Worm (Caenorhabditis elegans) whole organism, midembryonic: ENCODE data around the gene hsp-1.

Experiments
- T22C8.4 ChIP-seq: fragments of 200-800 bp; sonication (Bioruptor generic); IDR thresholded peaks from 2 replicates; pipeline ENCODE4 v1.3.6; 2022; ENCODE audit warnings: missing genetic modification characterization, missing compliant biosample characterization
- cog-1 ChIP-seq: sonication (generic microtip); optimal IDR thresholded peaks from 2 replicates; lab custom pipeline; 2016; ENCODE audit warnings: missing genetic modification characterization, missing compliant biosample characterization
- flt-1 ChIP-seq: fragments of 200-800 bp; sonication (Bioruptor generic); IDR thresholded peaks from 2 replicates; pipeline ENCODE4 v1.3.6; 2022; ENCODE audit warnings: missing genetic modification characterization, missing compliant biosample characterization
- ref-1 ChIP-seq: fragments of 200-800 bp; sonication (Bioruptor generic); conservative IDR thresholded peaks from 2 replicates; pipeline ENCODE4 v1.3.6; 2022; ENCODE audit warnings: missing genetic modification reagents, missing genetic modification characterization, missing compliant biosample characterization
- tab-1 ChIP-seq: fragments of 200-800 bp; sonication (Bioruptor generic); IDR thresholded peaks from 2 replicates; pipeline ENCODE4 v1.3.6; 2022; ENCODE audit warnings: missing genetic modification characterization, missing compliant biosample characterization

DNA sequence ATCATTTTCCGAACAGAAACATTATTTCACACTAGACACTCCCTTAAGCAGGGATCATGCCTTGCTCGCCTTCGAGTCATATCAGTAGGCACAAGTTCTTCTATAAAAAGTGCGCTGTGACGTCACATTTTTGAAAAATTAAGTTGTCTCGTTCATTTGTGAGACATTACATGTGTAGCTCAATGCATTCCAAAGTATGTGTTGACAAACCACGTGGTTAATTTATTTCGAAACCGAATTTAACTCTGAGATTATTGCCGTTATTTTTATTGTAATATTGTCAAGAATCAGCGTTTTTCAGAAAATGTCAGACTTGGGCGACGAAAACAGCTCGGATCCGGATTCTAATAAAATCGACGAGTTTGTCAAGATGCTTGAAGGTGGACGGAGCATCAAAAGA is 15.7 kb downstream of the hsp-1 start, which contains the start of gene T28F3.5:
- TF ChIP-seq flt-1 (no peak), ref-1 (GFP tag; lab: Robert Waterston, UW) (no peak), T22C8.4 (GFP tag; lab: Robert Waterston, UW) (no peak), cog-1 (tag; lab: Kevin White, UChicago) (no peak), tab-1 (no peak)
